Fruit fly (Drosophila melanogaster) whole organism, wandering third instar larva: ENCODE results near the gene CG33969.

ENCODE experiments used
- CG9705 ChIP-seq: fragments of 200-800 bp; sonication (Bioruptor generic); optimal IDR thresholded peaks from 2 replicates; lab custom pipeline; 2018; ENCODE audit warnings: missing biosample characterization, mild to moderate bottlenecking, missing genetic modification characterization
- Dfd ChIP-seq: fragments of >200 bp; optimal IDR thresholded peaks from 2 replicates; lab custom pipeline; 2017; ENCODE audit warnings: missing biosample characterization, missing genetic modification characterization
- Hnf4 ChIP-seq: fragments of 200-800 bp; sonication (Bioruptor generic); optimal IDR thresholded peaks from 2 replicates; lab custom pipeline; 2016; ENCODE audit warnings: missing biosample characterization, mild to moderate bottlenecking, missing genetic modification characterization
- Hr78 ChIP-seq: fragments of >200 bp; optimal IDR thresholded peaks from 2 replicates; lab custom pipeline; 2017; ENCODE audit warnings: missing biosample characterization, missing genetic modification characterization
- OdsH ChIP-seq: fragments of 200-800 bp; sonication (Bioruptor generic); optimal IDR thresholded peaks from 2 replicates; lab custom pipeline; 2016; ENCODE audit warnings: missing biosample characterization, mild to moderate bottlenecking, missing genetic modification characterization
- Sp1 ChIP-seq: fragments of 200-800 bp; sonication (Bioruptor generic); optimal IDR thresholded peaks from 3 replicates; lab custom pipeline; 2019; ENCODE audit warnings: missing biosample characterization, mild to moderate bottlenecking, missing genetic modification characterization, moderate library complexity
- brk ChIP-seq: fragments of 200-800 bp; sonication (Bioruptor generic); optimal IDR thresholded peaks from 2 replicates; lab custom pipeline; 2016; ENCODE audit warnings: missing biosample characterization, mild to moderate bottlenecking, missing genetic modification characterization
- dsf ChIP-seq: sonication (Bioruptor generic); optimal IDR thresholded peaks from 2 replicates; lab custom pipeline; 2016; ENCODE audit warnings: missing biosample characterization, missing genetic modification characterization, borderline replicate concordance
- fru ChIP-seq: fragments of 200-800 bp; sonication (Bioruptor generic); optimal IDR thresholded peaks from 3 replicates; lab custom pipeline; 2016; ENCODE audit warnings: missing biosample characterization, mild to moderate bottlenecking, missing genetic modification characterization
- h ChIP-seq: fragments of 200-800 bp; sonication (Bioruptor generic); optimal IDR thresholded peaks from 3 replicates; lab custom pipeline; 2016; ENCODE audit warnings: missing biosample characterization, mild to moderate bottlenecking, missing genetic modification characterization
- usp ChIP-seq: fragments of >200 bp; optimal IDR thresholded peaks from 2 replicates; lab custom pipeline; 2017; ENCODE audit warnings: missing biosample characterization, missing genetic modification characterization

DNA sequence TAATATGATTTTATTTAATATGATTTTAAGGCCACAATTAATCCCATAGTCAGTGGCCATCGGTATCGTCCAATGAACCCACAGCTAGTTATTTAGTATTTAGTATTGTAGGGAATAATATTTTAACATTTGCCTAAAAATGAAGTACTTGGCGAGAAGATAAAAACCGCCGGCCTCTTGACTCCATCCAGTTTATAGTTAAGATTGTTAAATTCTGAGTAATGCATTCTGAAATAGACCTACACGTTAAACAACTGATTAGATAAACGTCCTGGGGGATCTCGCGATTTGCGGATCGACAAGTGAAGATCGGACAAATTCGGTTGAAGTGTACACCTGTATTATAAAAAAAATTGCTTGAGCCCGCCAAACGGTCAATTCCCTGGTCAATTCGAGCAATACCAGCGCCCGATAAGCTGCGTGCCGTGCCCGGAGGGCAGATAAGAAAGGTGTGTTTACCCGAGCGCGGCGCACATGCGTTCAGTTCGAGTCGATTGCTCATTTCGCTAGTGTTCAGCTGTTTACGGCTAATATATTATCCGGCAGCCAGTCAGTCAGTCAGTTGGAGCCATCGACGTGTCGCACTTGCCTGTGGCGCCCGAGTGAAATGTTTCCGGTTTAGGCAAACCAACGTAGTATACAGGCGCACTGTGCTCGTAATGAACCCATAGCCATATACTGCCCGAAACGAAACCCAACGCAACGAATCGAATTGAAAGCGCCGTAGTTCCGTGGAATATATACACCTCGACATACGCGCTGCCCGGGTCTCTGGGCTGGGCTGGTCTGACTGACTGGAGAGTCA is 6.1 kb downstream of the CG33969 start:
- TF ChIP-seq Hr78 (GFP tag; lab: Kevin White, UChicago) (no peak), Sp1 (GFP tag; lab: Kevin White, UChicago) (peak; percentile 5), fru (GFP tag; lab: Kevin White, UChicago) (no peak), Dfd (GFP tag; lab: Kevin White, UChicago) (no peak), OdsH (GFP tag; lab: Kevin White, UChicago) (no peak), Hnf4 (GFP tag; lab: Kevin White, UChicago) (no peak), h (GFP tag; lab: Kevin White, UChicago) (peak; percentile 59), brk (no peak), dsf (no peak), CG9705 (GFP tag; lab: Kevin White, UChicago) (no peak), usp (GFP tag; lab: Kevin White, UChicago) (no peak)
